Worm (Caenorhabditis elegans) whole organism, midembryonic: ENCODE measurements around the gene unc-8.
"Not testable (repeated sequence)": the region's sequence is repeated elsewhere in the genome, so short reads cannot be mapped to it uniquely, and the experiment has no call there.

Source experiments
- cog-1 ChIP-seq: sonication (generic microtip); optimal IDR thresholded peaks from 2 replicates; lab custom pipeline; 2016; ENCODE audit warnings: missing genetic modification characterization, missing compliant biosample characterization
- flt-1 ChIP-seq: fragments of 200-800 bp; sonication (Bioruptor generic); IDR thresholded peaks from 2 replicates; pipeline ENCODE4 v1.3.6; 2022; ENCODE audit warnings: missing genetic modification characterization, missing compliant biosample characterization
- klf-2 ChIP-seq: fragments of 200-800 bp; sonication (Bioruptor generic); conservative IDR thresholded peaks from 2 replicates; pipeline ENCODE4 v1.3.6; 2022; ENCODE audit warnings: missing genetic modification reagents, missing genetic modification characterization, missing compliant biosample characterization
- med-1 ChIP-seq: sonication (generic microtip); optimal IDR thresholded peaks from 2 replicates; lab custom pipeline; 2017; ENCODE audit warnings: missing genetic modification characterization, mild to moderate bottlenecking, missing compliant biosample characterization, antibody characterized with exemption, missing genetic modification reagents; ENCODE audit not compliant: insufficient read depth
- ref-1 ChIP-seq: fragments of 200-800 bp; sonication (Bioruptor generic); conservative IDR thresholded peaks from 2 replicates; pipeline ENCODE4 v1.3.6; 2022; ENCODE audit warnings: missing genetic modification reagents, missing genetic modification characterization, missing compliant biosample characterization
- ztf-23 ChIP-seq: fragments of 200-800 bp; sonication (Bioruptor generic); IDR thresholded peaks from 2 replicates; pipeline ENCODE4 v1.3.6; 2022; ENCODE audit warnings: missing genetic modification reagents, missing genetic modification characterization, missing compliant biosample characterization
- ztf-29 ChIP-seq: fragments of 200-800 bp; sonication (Bioruptor generic); IDR thresholded peaks from 2 replicates; pipeline ENCODE4 v1.3.6; 2022; ENCODE audit warnings: missing genetic modification reagents, missing genetic modification characterization, missing compliant biosample characterization

unc-8 gene

DNA sequence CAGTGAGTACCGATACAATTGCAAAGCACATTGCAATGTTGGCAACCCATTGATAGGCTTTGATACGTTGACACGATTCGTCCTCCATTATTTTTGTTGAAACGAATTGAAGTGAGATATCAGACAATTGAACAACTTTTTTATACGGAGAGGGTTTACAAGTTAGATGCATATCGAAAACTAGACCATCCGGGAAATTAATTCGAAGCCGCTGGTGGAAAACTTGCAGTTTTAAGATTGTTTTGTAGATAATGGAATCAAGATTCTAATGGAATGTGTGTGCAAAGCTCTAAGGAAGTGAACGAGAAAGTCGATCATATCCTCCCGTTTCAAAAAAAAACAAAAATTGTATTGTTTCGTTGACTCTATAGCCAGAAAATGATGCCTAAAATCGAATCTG, 49.6 kb downstream of the unc-8 start, which contains the start of gene col-114:
Gene col-114, minus strand, starts transcription at position 101 of the 400 bp plus-strand sequence.
- no peak for TF ChIP-seq ztf-23 (GFP tag; lab: Robert Waterston, UW)
- TF ChIP-seq ztf-29 (GFP tag; lab: Robert Waterston, UW): no peak
- TF ChIP-seq ref-1 (GFP tag; lab: Robert Waterston, UW): no peak

DNA sequence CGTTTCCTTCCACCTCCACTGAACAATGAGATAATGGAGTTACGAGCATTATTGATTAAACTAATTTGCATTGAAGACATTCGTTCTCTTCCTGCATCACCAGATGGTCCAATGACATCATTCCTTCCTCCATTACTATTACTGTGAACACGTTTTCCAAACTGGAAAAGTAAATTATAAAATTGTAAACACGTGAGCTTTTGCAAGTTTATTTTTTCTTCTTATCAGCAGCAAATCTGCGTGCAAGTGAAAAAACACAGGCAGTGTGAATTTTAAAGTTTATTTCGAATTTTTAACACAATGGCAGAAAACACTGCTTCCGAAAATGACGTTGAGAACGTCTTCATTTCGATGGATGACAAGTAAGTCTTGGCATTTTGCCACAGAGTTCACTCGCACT, 50.3 kb downstream of the unc-8 start, which contains the start of gene D2024.1:
Gene D2024.1, plus strand, starts transcription at position 301 of the 400 bp plus-strand sequence.
- TF ChIP-seq cog-1 (tag; lab: Kevin White, UChicago); klf-2 (GFP tag; lab: Robert Waterston, UW); ref-1 (GFP tag; lab: Robert Waterston, UW): not testable (repeated sequence)

DNA sequence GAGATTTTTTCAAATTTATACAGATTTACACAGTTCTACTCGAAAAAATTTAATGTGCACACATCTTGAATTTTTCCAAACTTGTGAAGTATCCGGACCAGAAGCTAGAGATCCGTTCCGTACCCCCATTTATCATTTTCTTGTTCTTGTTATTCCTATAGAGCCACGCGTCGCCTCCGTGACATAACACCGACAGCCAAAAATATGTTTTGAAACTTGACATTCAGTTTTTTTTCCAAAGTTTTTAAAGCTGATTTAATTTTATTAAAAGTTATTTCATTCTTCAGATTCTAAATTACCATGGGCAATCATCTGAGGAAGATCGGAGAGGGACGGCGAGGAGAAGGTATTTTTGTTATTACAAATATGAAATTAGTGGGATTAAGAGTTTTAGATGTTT, 53.2 kb downstream of the unc-8 start, which contains the start of gene D2024.18:
Gene D2024.18, plus strand, starts transcription at position 301 of the 400 bp plus-strand sequence.
- no peak for TF ChIP-seq flt-1 (GFP tag; lab: Robert Waterston, UW)
- no peak for TF ChIP-seq med-1
